Worm (Caenorhabditis elegans): Measurements from ENCODE around the gene B0554.4.

DNA sequence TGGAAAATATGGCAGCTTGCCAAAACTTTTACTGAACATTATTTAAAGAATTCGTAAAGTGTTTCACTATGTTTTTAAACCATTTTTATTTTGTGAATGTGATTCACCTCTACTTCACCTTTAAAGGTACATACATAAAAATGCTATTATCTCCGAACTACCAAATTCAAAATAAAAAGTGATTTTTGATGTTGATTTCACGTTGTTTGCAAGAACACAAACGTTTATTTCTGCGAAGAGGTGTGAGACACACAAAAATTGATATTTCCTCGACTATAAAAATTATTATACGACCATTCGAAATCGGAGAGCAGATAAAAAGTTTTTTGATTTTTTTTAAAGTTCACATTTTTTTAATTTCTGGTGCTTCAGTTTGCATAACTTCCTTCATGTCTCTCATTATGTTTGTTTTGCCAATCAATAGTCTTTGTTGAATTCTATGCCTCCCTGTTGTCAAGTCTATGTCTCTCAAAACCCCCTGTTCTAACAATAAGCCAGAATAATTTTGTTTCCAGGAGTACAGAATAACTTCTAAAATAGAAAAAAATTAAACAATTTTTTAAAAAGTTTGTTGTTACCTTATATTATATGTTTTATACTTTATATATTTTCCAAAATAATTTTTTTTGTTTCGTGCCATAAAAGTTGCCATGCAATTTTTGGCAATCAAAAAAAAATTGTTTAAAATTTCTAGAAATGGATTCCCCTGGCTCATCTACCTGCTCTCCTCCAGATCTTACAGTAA, 22.0 kb downstream of the B0554.4 start, which contains the start of gene nhr-123:
- TF ChIP-seq sea-2 (GFP tag; IDR thresholded peaks at IDR 0.05) (no peak), lir-1 (GFP tag; conservative IDR thresholded peaks at IDR 0.05) (no peak), attf-6 (GFP tag; IDR thresholded peaks at IDR 0.05) (no peak), T07F8.4 (tag; optimal IDR thresholded peaks at IDR 0.05) (no peak), hmg-1.2 (GFP tag; IDR thresholded peaks at IDR 0.05) (peak; percentile 15; the same call in 1 of the 2 replicates), ama-1 (optimal IDR thresholded peaks at IDR 0.05) (no peak), ama-1 (GFP tag; optimal IDR thresholded peaks at IDR 0.05) (no peak), efl-1 (GFP tag; optimal IDR thresholded peaks at IDR 0.05) (no peak), madf-10 (tag; optimal IDR thresholded peaks at IDR 0.05) (no peak), lin-26 (GFP tag; IDR thresholded peaks at IDR 0.05) (no peak), snpc-4 (GFP tag; optimal IDR thresholded peaks at IDR 0.05) (no peak), snpc-4 (tag; optimal IDR thresholded peaks at IDR 0.05) (no peak), lin-54 (GFP tag; optimal IDR thresholded peaks at IDR 0.05) (no peak)
